Fruit fly (Drosophila melanogaster) whole organism, embryonic: Measurements from ENCODE around the gene CG43922.
A peak's percentile ranks its signal among the peaks of the same experiment; 100 is the strongest.

ENCODE experiments used
- Asciz ChIP-seq: fragments of 200-800 bp; sonication (Bioruptor generic); optimal IDR thresholded peaks from 2 replicates; lab custom pipeline; 2017; ENCODE audit warnings: missing biosample characterization, mild to moderate bottlenecking, missing genetic modification characterization, missing genetic modification reagents
- Blimp-1 ChIP-seq: fragments of 200-800 bp; sonication (Bioruptor generic); optimal IDR thresholded peaks from 3 replicates; lab custom pipeline; 2018; ENCODE audit warnings: missing biosample characterization, missing genetic modification characterization, mild to moderate bottlenecking, moderate library complexity, missing genetic modification reagents
- CG10209 ChIP-seq: fragments of 200-800 bp; sonication (Bioruptor generic); optimal IDR thresholded peaks from 3 replicates; lab custom pipeline; 2017; ENCODE audit warnings: missing biosample characterization, mild to moderate bottlenecking, missing genetic modification characterization, missing genetic modification reagents
- CG1024 ChIP-seq: fragments of 200-800 bp; sonication (Bioruptor generic); IDR thresholded peaks from 2 replicates; pipeline ENCODE4 v1.3.6; 2022; ENCODE audit warnings: missing biosample characterization, missing genetic modification characterization
- CG10321 ChIP-seq: fragments of 200-800 bp; sonication (Bioruptor generic); IDR thresholded peaks from 2 replicates; pipeline ENCODE4 v1.3.6; 2022; ENCODE audit warnings: missing biosample characterization, missing genetic modification characterization
- CG10654 ChIP-seq: fragments of 200-800 bp; sonication (Bioruptor generic); optimal IDR thresholded peaks from 2 replicates; lab custom pipeline; 2016; ENCODE audit warnings: missing biosample characterization, missing genetic modification characterization
- CG10959 ChIP-seq: fragments of 200-800 bp; sonication (Bioruptor generic); IDR thresholded peaks from 2 replicates; pipeline ENCODE4 v1.3.6; 2022; ENCODE audit warnings: missing biosample characterization, missing genetic modification characterization
- CG11093 ChIP-seq: fragments of 200-800 bp; sonication (Bioruptor generic); IDR thresholded peaks from 3 replicates; pipeline ENCODE4 v1.3.6; 2022; ENCODE audit warnings: missing biosample characterization, missing genetic modification characterization
- CG11504 ChIP-seq: fragments of 200-800 bp; sonication (Bioruptor generic); optimal IDR thresholded peaks from 3 replicates; lab custom pipeline; 2019; ENCODE audit warnings: missing biosample characterization, mild to moderate bottlenecking, missing genetic modification characterization, moderate library complexity
- CG12071 ChIP-seq: fragments of 200-800 bp; sonication (Bioruptor generic); optimal IDR thresholded peaks from 3 replicates; lab custom pipeline; 2018; ENCODE audit warnings: missing biosample characterization, mild to moderate bottlenecking, missing genetic modification characterization
- CG12299 ChIP-seq: fragments of 200-800 bp; sonication (Bioruptor generic); optimal IDR thresholded peaks from 2 replicates; lab custom pipeline; 2018; ENCODE audit warnings: missing biosample characterization, mild to moderate bottlenecking, missing genetic modification characterization
- CG12659 ChIP-seq: fragments of 200-800 bp; sonication (Bioruptor generic); optimal IDR thresholded peaks from 3 replicates; lab custom pipeline; 2017; ENCODE audit warnings: mild to moderate bottlenecking, missing biosample characterization, missing genetic modification reagents, missing genetic modification characterization
- CG15269 ChIP-seq: fragments of 200-800 bp; sonication (Bioruptor generic); optimal IDR thresholded peaks from 2 replicates; lab custom pipeline; 2018; ENCODE audit warnings: missing biosample characterization, mild to moderate bottlenecking, missing genetic modification characterization, moderate library complexity
- CG15601 ChIP-seq: fragments of 200-800 bp; sonication (Bioruptor generic); optimal IDR thresholded peaks from 3 replicates; lab custom pipeline; 2019; ENCODE audit warnings: missing biosample characterization, mild to moderate bottlenecking, missing genetic modification characterization, moderate library complexity
- CG17328 ChIP-seq: fragments of 200-800 bp; sonication (Bioruptor generic); IDR thresholded peaks from 2 replicates; pipeline ENCODE4 v1.3.6; 2022; ENCODE audit warnings: missing biosample characterization, missing genetic modification characterization
- CG17912 ChIP-seq: fragments of 200-800 bp; sonication (Bioruptor generic); optimal IDR thresholded peaks from 2 replicates; lab custom pipeline; 2018; ENCODE audit warnings: missing biosample characterization, mild to moderate bottlenecking, missing genetic modification characterization
- CG2875 ChIP-seq: fragments of 200-800 bp; sonication (Bioruptor generic); optimal IDR thresholded peaks from 2 replicates; lab custom pipeline; 2017; ENCODE audit warnings: missing biosample characterization, mild to moderate bottlenecking, missing genetic modification characterization, missing genetic modification reagents
- CG30403 ChIP-seq: fragments of 200-800 bp; sonication (Bioruptor generic); optimal IDR thresholded peaks from 3 replicates; lab custom pipeline; 2016; ENCODE audit warnings: missing biosample characterization, missing genetic modification characterization
- CG30431 ChIP-seq: fragments of 200-800 bp; sonication (Bioruptor generic); optimal IDR thresholded peaks from 2 replicates; lab custom pipeline; 2017; ENCODE audit warnings: missing biosample characterization, missing genetic modification characterization
- CG31365 ChIP-seq: fragments of 200-800 bp; sonication (Bioruptor generic); optimal IDR thresholded peaks from 2 replicates; lab custom pipeline; 2018; ENCODE audit warnings: missing biosample characterization, mild to moderate bottlenecking, missing genetic modification characterization
- CG3281 ChIP-seq: fragments of 200-800 bp; sonication (Bioruptor generic); optimal IDR thresholded peaks from 3 replicates; lab custom pipeline; 2017; ENCODE audit warnings: missing biosample characterization, mild to moderate bottlenecking, missing genetic modification characterization
- CG3995 ChIP-seq: fragments of 200-800 bp; sonication (Bioruptor generic); optimal IDR thresholded peaks from 3 replicates; lab custom pipeline; 2016; ENCODE audit warnings: missing biosample characterization, missing genetic modification characterization
- CG42726 ChIP-seq: fragments of 200-800 bp; sonication (Bioruptor generic); IDR thresholded peaks from 2 replicates; pipeline ENCODE4 v1.3.6; 2022; ENCODE audit warnings: missing biosample characterization, missing genetic modification characterization; ENCODE audit not compliant: partially characterized antibody
- CG4820 ChIP-seq: fragments of 200-800 bp; sonication (Bioruptor generic); optimal IDR thresholded peaks from 3 replicates; lab custom pipeline; 2016; ENCODE audit warnings: missing biosample characterization, missing genetic modification characterization
- CG9817 ChIP-seq: fragments of 200-800 bp; sonication (Bioruptor generic); optimal IDR thresholded peaks from 2 replicates; lab custom pipeline; 2018; ENCODE audit warnings: missing biosample characterization, mild to moderate bottlenecking, missing genetic modification characterization, moderate library complexity
- CG9876 ChIP-seq: fragments of 200-800 bp; sonication (Bioruptor generic); optimal IDR thresholded peaks from 2 replicates; lab custom pipeline; 2016; ENCODE audit warnings: missing biosample characterization, missing genetic modification characterization
- D19A ChIP-seq: fragments of 200-800 bp; optimal IDR thresholded peaks from 3 replicates; lab custom pipeline; 2019; ENCODE audit warnings: missing biosample characterization, mild to moderate bottlenecking, missing genetic modification characterization, moderate library complexity
- Drgx ChIP-seq: fragments of 200-800 bp; sonication (Bioruptor generic); IDR thresholded peaks from 2 replicates; pipeline ENCODE4 v1.3.6; 2022; ENCODE audit warnings: missing biosample characterization, missing genetic modification characterization
- Ets97D ChIP-seq: fragments of 200-800 bp; sonication (Bioruptor generic); optimal IDR thresholded peaks from 3 replicates; lab custom pipeline; 2016; ENCODE audit warnings: missing biosample characterization, missing genetic modification characterization
- Hmr ChIP-seq: fragments of 200-800 bp; sonication (Bioruptor generic); optimal IDR thresholded peaks from 3 replicates; lab custom pipeline; 2017; ENCODE audit warnings: mild to moderate bottlenecking, missing biosample characterization, missing genetic modification reagents, missing genetic modification characterization
- MTF-1 ChIP-seq: fragments of 200-800 bp; sonication (Bioruptor generic); optimal IDR thresholded peaks from 2 replicates; lab custom pipeline; 2018; ENCODE audit warnings: missing biosample characterization, mild to moderate bottlenecking, missing genetic modification characterization, borderline replicate concordance
- Nf-YA ChIP-seq: fragments of 200-800 bp; sonication (Bioruptor generic); IDR thresholded peaks from 2 replicates; pipeline ENCODE4 v1.3.6; 2022; ENCODE audit warnings: missing biosample characterization, missing genetic modification characterization
- Oli ChIP-seq: fragments of 200-800 bp; sonication (Bioruptor generic); optimal IDR thresholded peaks from 2 replicates; lab custom pipeline; 2018; ENCODE audit warnings: missing biosample characterization, mild to moderate bottlenecking, missing genetic modification characterization, moderate library complexity
- Optix ChIP-seq: fragments of 200-800 bp; sonication (Bioruptor generic); IDR thresholded peaks from 3 replicates; pipeline ENCODE4 v1.3.6; 2022; ENCODE audit warnings: missing biosample characterization, missing genetic modification characterization
- Poxn ChIP-seq: fragments of 200-800 bp; sonication (Bioruptor generic); IDR thresholded peaks from 2 replicates; pipeline ENCODE4 v1.3.6; 2022; ENCODE audit warnings: missing biosample characterization, missing genetic modification characterization
- abd-A ChIP-seq: fragments of 200-800 bp; sonication (Bioruptor generic); optimal IDR thresholded peaks from 3 replicates; lab custom pipeline; 2019; ENCODE audit warnings: missing biosample characterization, mild to moderate bottlenecking, missing genetic modification characterization, moderate library complexity
- bcd ChIP-seq: fragments of 200-800 bp; sonication (Bioruptor generic); optimal IDR thresholded peaks from 2 replicates; lab custom pipeline; 2017; ENCODE audit warnings: missing biosample characterization, mild to moderate bottlenecking, missing genetic modification characterization
- br ChIP-seq: fragments of >200 bp; optimal IDR thresholded peaks from 2 replicates; lab custom pipeline; 2017
- crol ChIP-seq: fragments of 200-800 bp; sonication (Bioruptor generic); IDR thresholded peaks from 2 replicates; pipeline ENCODE4 v1.3.6; 2022; ENCODE audit warnings: missing biosample characterization, missing genetic modification characterization
- dm ChIP-seq: fragments of 200-800 bp; sonication (Bioruptor generic); optimal IDR thresholded peaks from 3 replicates; lab custom pipeline; 2016; ENCODE audit warnings: missing biosample characterization, missing genetic modification characterization
- dmrt11E ChIP-seq: fragments of 200-800 bp; sonication (Bioruptor generic); optimal IDR thresholded peaks from 3 replicates; lab custom pipeline; 2018; ENCODE audit warnings: missing biosample characterization, mild to moderate bottlenecking, missing genetic modification characterization, moderate library complexity
- dpn ChIP-seq, 2 experiments: fragments of 200-800 bp; sonication (Bioruptor generic); optimal IDR thresholded peaks; 3 replicates each; lab custom pipeline; 2016; ENCODE audit warnings: missing biosample characterization in 2 of 2, missing genetic modification characterization in 2 of 2
- gem ChIP-seq: fragments of 200-800 bp; sonication (Bioruptor generic); optimal IDR thresholded peaks from 2 replicates; lab custom pipeline; 2019; ENCODE audit warnings: missing biosample characterization, mild to moderate bottlenecking, missing genetic modification characterization, moderate library complexity
- row ChIP-seq: fragments of 200-800 bp; sonication (Bioruptor generic); IDR thresholded peaks from 3 replicates; pipeline ENCODE4 v1.3.6; 2022; ENCODE audit warnings: missing biosample characterization, missing genetic modification characterization
- scrt ChIP-seq: fragments of 200-800 bp; sonication (Bioruptor generic); optimal IDR thresholded peaks from 2 replicates; lab custom pipeline; 2018; ENCODE audit warnings: missing biosample characterization, mild to moderate bottlenecking, missing genetic modification characterization, moderate library complexity
- slou ChIP-seq: fragments of 200-800 bp; sonication (Bioruptor generic); optimal IDR thresholded peaks from 3 replicates; lab custom pipeline; 2016; ENCODE audit warnings: missing biosample characterization, missing genetic modification characterization
- ssp ChIP-seq: fragments of 200-800 bp; sonication (Bioruptor generic); IDR thresholded peaks from 2 replicates; pipeline ENCODE4 v1.3.6; 2022; ENCODE audit warnings: missing biosample characterization, missing genetic modification characterization
- tll ChIP-seq, 2 experiments: fragments of 200-800 bp in 1 of 2; fragments of >200 bp in 1 of 2; sonication (Bioruptor generic) in 1 of 2; optimal IDR thresholded peaks; 2 replicates each; lab custom pipeline; 2017 to 2019; ENCODE audit warnings: missing biosample characterization in 2 of 2, missing genetic modification characterization in 2 of 2, mild to moderate bottlenecking in 1 of 2, moderate library complexity in 1 of 2
- z ChIP-seq: fragments of 200-800 bp; sonication (Bioruptor generic); IDR thresholded peaks from 3 replicates; pipeline ENCODE4 v1.3.6; 2022; ENCODE audit warnings: missing biosample characterization, missing genetic modification characterization

The CG43922 gene

DNA sequence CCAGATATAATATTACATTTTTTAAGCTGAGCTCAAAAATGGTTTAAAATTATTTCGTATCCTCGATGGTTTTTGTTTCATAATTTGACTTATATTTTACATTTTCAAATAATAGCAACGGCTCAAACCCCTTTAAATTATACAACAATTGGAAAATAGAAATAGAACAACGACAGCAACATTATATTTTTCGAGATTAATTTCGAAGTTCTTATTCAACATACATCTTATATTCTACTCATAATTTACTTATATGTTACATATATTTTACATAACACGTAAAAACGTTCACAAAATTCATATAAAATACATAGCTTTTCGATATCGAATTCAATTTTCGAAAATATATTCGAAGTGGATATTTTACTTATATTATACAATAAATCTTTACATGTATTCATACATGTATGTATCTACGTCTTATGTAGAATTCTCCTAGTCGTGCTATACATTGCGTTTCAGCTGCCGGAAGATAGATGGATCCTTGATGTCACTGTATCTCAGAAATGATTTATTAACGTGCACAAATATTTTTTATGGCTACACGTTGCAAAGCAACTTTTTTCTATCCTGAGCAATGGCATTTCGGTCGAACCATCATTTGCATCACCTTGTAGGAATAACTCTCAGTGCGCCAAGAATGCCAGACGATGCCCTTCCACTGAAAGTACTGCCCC, 48.3 kb upstream of the CG43922 start (continued):
- TF ChIP-seq slou (no peak), CG10654 (peak; percentile 17), CG12071 (GFP tag; lab: Kevin White, UChicago) (peak; percentile 24), Drgx (no peak), abd-A (tag; lab: Kevin White, UChicago) (no peak), CG11504 (tag; lab: Kevin White, UChicago) (peak; percentile 72), Asciz (GFP tag; lab: Kevin White, UChicago) (peak; percentile 44), Blimp-1 (peak; percentile 56), CG30403 (GFP tag; lab: Kevin White, UChicago) (peak; percentile 9), CG10209 (GFP tag; lab: Kevin White, UChicago) (peak; percentile 4), CG10321 (GFP tag; lab: Robert Waterston, UW) (no peak), CG42726 (GFP tag; lab: Robert Waterston, UW) (0 out of 2 replicates have a peak, but pooled peaks have one; percentile 27), row (GFP tag; lab: Robert Waterston, UW) (no peak), CG4820 (peak; percentile 54), dmrt11E (tag; lab: Kevin White, UChicago) (peak; percentile 44), crol (GFP tag; lab: Robert Waterston, UW) (no peak), dm (no peak), CG11093 (GFP tag; lab: Robert Waterston, UW) (no peak), MTF-1 (peak; percentile 65), D19A (tag; lab: Kevin White, UChicago) (no peak), Nf-YA (GFP tag; lab: Robert Waterston, UW) (no peak), Oli (tag; lab: Kevin White, UChicago) (peak; percentile 22), br (lab: Kevin White, UChicago) (no peak), CG17912 (GFP tag; lab: Kevin White, UChicago) (peak; percentile 39), Poxn (GFP tag; lab: Robert Waterston, UW) (no peak), CG1024 (GFP tag; lab: Robert Waterston, UW) (peak; percentile 55; the same call in 1 of the 2 replicates), ssp (GFP tag; lab: Robert Waterston, UW) (no peak), tll (GFP tag; optimal IDR thresholded peaks at IDR 0.05; lab: Kevin White, UChicago) (no peak), CG12659 (GFP tag; lab: Kevin White, UChicago) (no peak), dpn (GFP tag; optimal IDR thresholded peaks at IDR 0.05; lab: Kevin White, UChicago) (peak; percentile 18 to 31), Ets97D (GFP tag; lab: Kevin White, UChicago) (no peak), CG15269 (tag; lab: Kevin White, UChicago) (peak; percentile 28), CG30431 (GFP tag; lab: Kevin White, UChicago) (peak; percentile 19), CG9876 (GFP tag; lab: Kevin White, UChicago) (no peak), CG15601 (tag; lab: Kevin White, UChicago) (peak; percentile 65), CG2875 (GFP tag; lab: Kevin White, UChicago) (peak; percentile 48), bcd (GFP tag; lab: Kevin White, UChicago) (peak; percentile 39), CG17328 (GFP tag; lab: Robert Waterston, UW) (peak; percentile 55), CG10959 (GFP tag; lab: Robert Waterston, UW) (no peak; the same call in 1 of the 2 replicates), scrt (GFP tag; lab: Kevin White, UChicago) (no peak), CG31365 (tag; lab: Kevin White, UChicago) (no peak), gem (no peak), CG3281 (GFP tag; lab: Kevin White, UChicago) (peak; percentile 45), Hmr (peak; percentile 30), CG3995 (GFP tag; lab: Kevin White, UChicago) (peak; percentile 73), z (GFP tag; lab: Robert Waterston, UW) (no peak), CG12299 (tag; lab: Kevin White, UChicago) (no peak), CG9817 (tag; lab: Kevin White, UChicago) (no peak), Optix (GFP tag; lab: Robert Waterston, UW) (0 out of 3 replicates have a peak, but pooled peaks have one; percentile 40)
